Worm (Caenorhabditis elegans) whole organism, mixed stage, embryonic: ENCODE data around the gene col-145.

Experiments
- M03D4.4 ChIP-seq: sonication (generic microtip); optimal IDR thresholded peaks from 2 replicates; lab custom pipeline; 2017; ENCODE audit warnings: mild to moderate bottlenecking, missing genetic modification characterization, missing compliant biosample characterization
- bed-3 ChIP-seq: fragments of 200-800 bp; sonication (Bioruptor generic); optimal IDR thresholded peaks from 3 replicates; lab custom pipeline; 2018; ENCODE audit warnings: mild to moderate bottlenecking, missing genetic modification characterization, moderate library complexity, missing compliant biosample characterization
- blmp-1 ChIP-seq: fragments of 150-350 bp; optimal IDR thresholded peaks from 2 replicates; lab custom pipeline; 2014; ENCODE audit warnings: missing biosample characterization, missing genetic modification characterization
- ceh-39 ChIP-seq: fragments of 150-350 bp; optimal IDR thresholded peaks from 2 replicates; lab custom pipeline; 2014; ENCODE audit warnings: missing biosample characterization, missing genetic modification characterization
- ceh-43 ChIP-seq: fragments of 200-800 bp; sonication (Bioruptor generic); optimal IDR thresholded peaks from 2 replicates; lab custom pipeline; 2018; ENCODE audit warnings: mild to moderate bottlenecking, missing genetic modification characterization, moderate library complexity, missing compliant biosample characterization
- ces-1 ChIP-seq: fragments of 150-350 bp; optimal IDR thresholded peaks from 2 replicates; lab custom pipeline; 2014; ENCODE audit warnings: missing biosample characterization, missing genetic modification reagents, missing genetic modification characterization
- cnd-1 ChIP-seq: fragments of 200-800 bp; sonication (Bioruptor generic); optimal IDR thresholded peaks from 2 replicates; lab custom pipeline; 2018; ENCODE audit warnings: mild to moderate bottlenecking, missing genetic modification characterization, missing compliant biosample characterization
- elt-1 ChIP-seq: sonication (generic microtip); optimal IDR thresholded peaks from 2 replicates; lab custom pipeline; 2017; ENCODE audit warnings: missing genetic modification characterization, mild to moderate bottlenecking, missing compliant biosample characterization, antibody characterized with exemption, moderate library complexity, borderline replicate concordance; ENCODE audit not compliant: insufficient read depth
- elt-3 ChIP-seq: fragments of 150-350 bp; optimal IDR thresholded peaks from 2 replicates; lab custom pipeline; 2014; ENCODE audit warnings: missing biosample characterization, missing genetic modification characterization
- ham-2 ChIP-seq: fragments of 200-800 bp; sonication (Bioruptor generic); optimal IDR thresholded peaks from 2 replicates; lab custom pipeline; 2018; ENCODE audit warnings: mild to moderate bottlenecking, missing genetic modification characterization, missing compliant biosample characterization
- hlh-1 ChIP-seq: fragments of 150-350 bp; optimal IDR thresholded peaks from 2 replicates; lab custom pipeline; 2014; ENCODE audit warnings: missing biosample characterization, missing genetic modification reagents, missing genetic modification characterization
- lin-13 ChIP-seq: fragments of 150-350 bp; optimal IDR thresholded peaks from 2 replicates; lab custom pipeline; 2014; ENCODE audit warnings: missing biosample characterization, missing genetic modification characterization
- lin-32 ChIP-seq: fragments of 200-800 bp; sonication (Bioruptor generic); optimal IDR thresholded peaks from 2 replicates; lab custom pipeline; 2018; ENCODE audit warnings: mild to moderate bottlenecking, missing genetic modification characterization, missing compliant biosample characterization
- lsy-2 ChIP-seq: fragments of 150-350 bp; optimal IDR thresholded peaks from 2 replicates; lab custom pipeline; 2014; ENCODE audit warnings: missing biosample characterization, missing genetic modification characterization
- mab-5 ChIP-seq: fragments of 150-350 bp; optimal IDR thresholded peaks from 2 replicates; lab custom pipeline; 2014; ENCODE audit warnings: missing biosample characterization, missing genetic modification characterization
- mep-1 ChIP-seq: fragments of 150-350 bp; optimal IDR thresholded peaks from 2 replicates; lab custom pipeline; 2017; ENCODE audit warnings: missing biosample characterization, missing genetic modification reagents, missing genetic modification characterization, inconsistent platforms
- mls-2 ChIP-seq: sonication (generic microtip); optimal IDR thresholded peaks from 2 replicates; lab custom pipeline; 2016; ENCODE audit warnings: mild to moderate bottlenecking, missing genetic modification characterization, moderate library complexity, missing compliant biosample characterization
- nhr-12 ChIP-seq: fragments of 150-350 bp; optimal IDR thresholded peaks from 2 replicates; lab custom pipeline; 2014; ENCODE audit warnings: missing biosample characterization, missing genetic modification characterization
- nhr-2 ChIP-seq: fragments of 150-350 bp; optimal IDR thresholded peaks from 2 replicates; lab custom pipeline; 2014; ENCODE audit warnings: missing biosample characterization, missing genetic modification characterization
- nhr-237 ChIP-seq: fragments of 150-350 bp; optimal IDR thresholded peaks from 2 replicates; lab custom pipeline; 2014; ENCODE audit warnings: missing biosample characterization, missing genetic modification characterization
- nhr-28 ChIP-seq: fragments of 150-350 bp; optimal IDR thresholded peaks from 2 replicates; lab custom pipeline; 2014; ENCODE audit warnings: missing biosample characterization, missing genetic modification characterization
- nhr-76 ChIP-seq: sonication (generic microtip); optimal IDR thresholded peaks from 2 replicates; lab custom pipeline; 2017; ENCODE audit warnings: missing biosample characterization, missing genetic modification characterization
- sem-2 ChIP-seq: fragments of 200-800 bp; sonication (Bioruptor generic); optimal IDR thresholded peaks from 2 replicates; lab custom pipeline; 2018; ENCODE audit warnings: mild to moderate bottlenecking, missing genetic modification characterization, missing compliant biosample characterization
- snpc-4 ChIP-seq: fragments of 150-350 bp; optimal IDR thresholded peaks from 2 replicates; lab custom pipeline; 2014; ENCODE audit warnings: missing biosample characterization, missing genetic modification characterization
- sptf-1 ChIP-seq: sonication (generic microtip); optimal IDR thresholded peaks from 2 replicates; lab custom pipeline; 2017; ENCODE audit warnings: mild to moderate bottlenecking, missing genetic modification characterization, moderate library complexity, missing compliant biosample characterization
- unc-120 ChIP-seq: sonication (generic microtip); optimal IDR thresholded peaks from 2 replicates; lab custom pipeline; 2017; ENCODE audit warnings: missing genetic modification characterization, missing compliant biosample characterization; ENCODE audit not compliant: poor library complexity, severe bottlenecking
- unc-39 ChIP-seq: fragments of 150-350 bp; optimal IDR thresholded peaks from 2 replicates; lab custom pipeline; 2014; ENCODE audit warnings: missing biosample characterization, missing genetic modification characterization
- zip-8 ChIP-seq: fragments of 150-350 bp; optimal IDR thresholded peaks from 2 replicates; lab custom pipeline; 2014; ENCODE audit warnings: missing biosample characterization, missing genetic modification characterization
- ztf-11 ChIP-seq: fragments of 150-350 bp; optimal IDR thresholded peaks from 2 replicates; lab custom pipeline; 2014; ENCODE audit warnings: missing biosample characterization, missing genetic modification characterization

Gene col-145

ce11 chrV:9165073-9165699 is 2.4 kb upstream of the col-145 start, which contains the start of gene col-10:
TSS of gene col-10 (minus strand) at chrV:9165307.
- TF ChIP-seq hlh-1 = no peak
- TF ChIP-seq elt-1 (tag; lab: Kevin White, UChicago) = no peak
- TF ChIP-seq ham-2 = peak; percentile 66
- TF ChIP-seq lin-13 (tag; lab: Kevin White, UChicago) = no peak
- no peak for TF ChIP-seq nhr-237 (tag; lab: Kevin White, UChicago)
- TF ChIP-seq unc-120 = no peak

ce11 chrV:9163897-9164296 is 1.1 kb upstream of the col-145 start:
- TF ChIP-seq lin-32 (no peak), bed-3 (GFP tag; lab: Kevin White, UChicago) (no peak), mab-5 (tag; lab: Kevin White, UChicago) (no peak), ztf-11 (tag; lab: Kevin White, UChicago) (no peak), lin-13 (tag; lab: Kevin White, UChicago) (no peak)

- TF ChIP-seq nhr-76 (tag; lab: Kevin White, UChicago) (no peak), elt-1 (tag; lab: Kevin White, UChicago) (no peak), blmp-1 (no peak)
Measured at ce11 chrV:9162118-9162729, 581 bp downstream of the col-145 start.

ce11 chrV:9160224-9160886 is 2.5 kb downstream of the col-145 start, which contains the start of gene col-144:
TSS of gene col-144 (minus strand) at chrV:9160642.
- no peak for TF ChIP-seq blmp-1
- no peak for TF ChIP-seq mab-5 (tag; lab: Kevin White, UChicago)
- TF ChIP-seq ztf-11 (tag; lab: Kevin White, UChicago) = no peak
- no peak for TF ChIP-seq mls-2 (tag; lab: Kevin White, UChicago)
- TF ChIP-seq ces-1 = no peak
- no peak for TF ChIP-seq snpc-4
- no peak for TF ChIP-seq unc-120

- TF ChIP-seq ztf-11 (tag; lab: Kevin White, UChicago) = no peak
- TF ChIP-seq nhr-12 (tag; lab: Kevin White, UChicago) = no peak
- TF ChIP-seq ces-1 = peak; percentile 86
- no peak for TF ChIP-seq lsy-2
Measured at ce11 chrV:9157597-9157996, 5.2 kb downstream of the col-145 start.

ce11 chrV:9156679-9157078 is 6.1 kb downstream of the col-145 start, which contains the start of gene B0222.15:
TSS of gene B0222.15 (minus strand) at chrV:9156779.
- TF ChIP-seq ceh-43 (no peak), ces-1 (no peak), zip-8 (tag; lab: Kevin White, UChicago) (no peak), bed-3 (GFP tag; lab: Kevin White, UChicago) (no peak), nhr-2 (tag; lab: Kevin White, UChicago) (no peak)

- TF ChIP-seq lsy-2 = no peak
- TF ChIP-seq sem-2 (GFP tag; lab: Kevin White, UChicago) = no peak
- TF ChIP-seq ceh-43 = no peak
- TF ChIP-seq lin-13 (tag; lab: Kevin White, UChicago) = no peak
- no peak for TF ChIP-seq unc-120
- TF ChIP-seq mab-5 (tag; lab: Kevin White, UChicago) = no peak
- no peak for TF ChIP-seq hlh-1
- TF ChIP-seq nhr-28 (tag; lab: Kevin White, UChicago) = no peak
- no peak for TF ChIP-seq nhr-237 (tag; lab: Kevin White, UChicago)
- TF ChIP-seq M03D4.4 (tag; lab: Kevin White, UChicago) = no peak
- no peak for TF ChIP-seq nhr-2 (tag; lab: Kevin White, UChicago)
Measured at ce11 chrV:9155616-9156015, 7.2 kb downstream of the col-145 start.

ce11 chrV:9154772-9155171 is 8.0 kb downstream of the col-145 start, which contains the start of gene B0222.5:
TSS of gene B0222.5 (minus strand) at chrV:9154872.
- no peak for TF ChIP-seq nhr-12 (tag; lab: Kevin White, UChicago)
- TF ChIP-seq M03D4.4 (tag; lab: Kevin White, UChicago) = no peak
- no peak for TF ChIP-seq lin-13 (tag; lab: Kevin White, UChicago)
- no peak for TF ChIP-seq unc-39 (tag; lab: Kevin White, UChicago)
- no peak for TF ChIP-seq sptf-1 (tag; lab: Kevin White, UChicago)
- TF ChIP-seq cnd-1 (tag; lab: Kevin White, UChicago) = no peak
- TF ChIP-seq mls-2 (tag; lab: Kevin White, UChicago) = no peak
- TF ChIP-seq mep-1 (tag; lab: Kevin White, UChicago) = no peak
- TF ChIP-seq lin-32 = no peak
- TF ChIP-seq elt-3 (tag; lab: Kevin White, UChicago) = no peak
- TF ChIP-seq lsy-2 = no peak
- TF ChIP-seq blmp-1 = no peak
- TF ChIP-seq nhr-2 (tag; lab: Kevin White, UChicago) = no peak
- no peak for TF ChIP-seq mab-5 (tag; lab: Kevin White, UChicago)
- TF ChIP-seq ceh-39 (tag; lab: Kevin White, UChicago) = no peak
- no peak for TF ChIP-seq ceh-43
- no peak for TF ChIP-seq snpc-4
